Worm (Caenorhabditis elegans): ENCODE measurements around the gene R193.1.

DNA sequence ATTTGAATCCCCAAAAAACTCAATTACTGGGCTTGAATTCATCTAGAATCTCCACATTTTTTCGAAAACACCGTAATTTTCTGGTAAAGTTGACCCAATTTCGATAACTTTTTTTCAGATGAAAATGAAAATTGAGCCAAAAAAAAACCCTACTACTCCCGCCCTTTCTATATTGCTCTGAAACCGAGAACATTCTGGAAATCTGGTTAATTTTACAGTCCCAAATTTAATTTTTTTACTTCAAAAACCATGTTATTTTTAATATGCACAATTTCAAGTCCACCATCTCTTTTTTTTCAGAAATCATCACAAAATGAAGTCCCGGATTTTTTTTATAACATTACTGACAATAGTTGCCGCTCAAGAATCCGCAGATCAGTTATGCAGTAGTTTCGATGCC, 43.1 kb upstream of the R193.1 start, which contains the start of gene C05D9.3:
- no peak for TF ChIP-seq nhr-23 (tag; optimal IDR thresholded peaks at IDR 0.05)
- TF ChIP-seq aly-2 (tag; optimal IDR thresholded peaks at IDR 0.05), result no peak
